Fruit fly (Drosophila melanogaster) whole organism, embryonic: ENCODE data around the gene CG5850.

Experiments used
- Bgb ChIP-seq: fragments of 200-800 bp; sonication (Bioruptor generic); IDR thresholded peaks from 2 replicates; pipeline ENCODE4 v1.3.6; 2022; ENCODE audit warnings: missing biosample characterization, missing genetic modification characterization; ENCODE audit not compliant: partially characterized antibody
- CG10209 ChIP-seq: fragments of 200-800 bp; sonication (Bioruptor generic); optimal IDR thresholded peaks from 3 replicates; lab custom pipeline; 2017; ENCODE audit warnings: missing biosample characterization, mild to moderate bottlenecking, missing genetic modification characterization, missing genetic modification reagents
- CG10565 ChIP-seq: fragments of 200-800 bp; sonication (Bioruptor generic); optimal IDR thresholded peaks from 3 replicates; lab custom pipeline; 2016; ENCODE audit warnings: missing biosample characterization, mild to moderate bottlenecking, missing genetic modification characterization
- CG12391 ChIP-seq: fragments of 200-800 bp; sonication (Bioruptor generic); optimal IDR thresholded peaks from 3 replicates; lab custom pipeline; 2018; ENCODE audit warnings: missing biosample characterization, mild to moderate bottlenecking, missing genetic modification characterization, moderate library complexity
- CG15073 ChIP-seq: fragments of 200-800 bp; sonication (Bioruptor generic); optimal IDR thresholded peaks from 2 replicates; lab custom pipeline; 2016; ENCODE audit warnings: missing biosample characterization, missing genetic modification characterization
- CG1529 ChIP-seq: fragments of 200-800 bp; sonication (Bioruptor generic); optimal IDR thresholded peaks from 3 replicates; lab custom pipeline; 2018; ENCODE audit warnings: missing biosample characterization, missing genetic modification characterization
- CG15514 ChIP-seq: fragments of 200-800 bp; sonication (Bioruptor generic); optimal IDR thresholded peaks from 3 replicates; lab custom pipeline; 2017; ENCODE audit warnings: missing biosample characterization, missing genetic modification characterization, mild to moderate bottlenecking, moderate library complexity, missing genetic modification reagents
- CG15601 ChIP-seq: fragments of 200-800 bp; sonication (Bioruptor generic); optimal IDR thresholded peaks from 3 replicates; lab custom pipeline; 2019; ENCODE audit warnings: missing biosample characterization, mild to moderate bottlenecking, missing genetic modification characterization, moderate library complexity
- CG18476 ChIP-seq: fragments of 200-800 bp; sonication (Bioruptor generic); optimal IDR thresholded peaks from 2 replicates; lab custom pipeline; 2016; ENCODE audit warnings: missing biosample characterization, mild to moderate bottlenecking, missing genetic modification characterization
- CG18764 ChIP-seq: fragments of 200-800 bp; sonication (Bioruptor generic); optimal IDR thresholded peaks from 3 replicates; lab custom pipeline; 2016; ENCODE audit warnings: missing biosample characterization, missing genetic modification characterization
- CG3065 ChIP-seq: fragments of 200-800 bp; sonication (Bioruptor generic); optimal IDR thresholded peaks from 2 replicates; lab custom pipeline; 2016; ENCODE audit warnings: missing biosample characterization, missing genetic modification characterization
- CG32772 ChIP-seq: fragments of 200-800 bp; sonication (Bioruptor generic); IDR thresholded peaks from 2 replicates; pipeline ENCODE4 v1.3.6; 2022; ENCODE audit warnings: missing biosample characterization, missing genetic modification characterization
- CG33213 ChIP-seq: fragments of 200-800 bp; sonication (Bioruptor generic); optimal IDR thresholded peaks from 3 replicates; lab custom pipeline; 2016; ENCODE audit warnings: missing biosample characterization, missing genetic modification characterization
- CG3407 ChIP-seq: fragments of 200-800 bp; sonication (Bioruptor generic); optimal IDR thresholded peaks from 2 replicates; lab custom pipeline; 2018; ENCODE audit warnings: missing biosample characterization, mild to moderate bottlenecking, missing genetic modification characterization
- CG42726 ChIP-seq: fragments of 200-800 bp; sonication (Bioruptor generic); IDR thresholded peaks from 2 replicates; pipeline ENCODE4 v1.3.6; 2022; ENCODE audit warnings: missing biosample characterization, missing genetic modification characterization; ENCODE audit not compliant: partially characterized antibody
- CG4360 ChIP-seq: fragments of 200-800 bp; sonication (Bioruptor generic); IDR thresholded peaks from 2 replicates; pipeline ENCODE4 v1.3.6; 2022; ENCODE audit warnings: missing biosample characterization, missing genetic modification characterization
- CG4854 ChIP-seq: fragments of 200-800 bp; sonication (Bioruptor generic); optimal IDR thresholded peaks from 2 replicates; lab custom pipeline; 2016; ENCODE audit warnings: missing biosample characterization, missing genetic modification characterization, inconsistent platforms
- CG5245 ChIP-seq: fragments of 200-800 bp; sonication (Bioruptor generic); optimal IDR thresholded peaks from 3 replicates; lab custom pipeline; 2016; ENCODE audit warnings: missing biosample characterization, missing genetic modification characterization
- CG6813 ChIP-seq: fragments of 200-800 bp; sonication (Bioruptor generic); optimal IDR thresholded peaks from 2 replicates; lab custom pipeline; 2017; ENCODE audit warnings: missing biosample characterization, missing genetic modification characterization, mild to moderate bottlenecking, moderate library complexity, missing genetic modification reagents
- CG7372 ChIP-seq: fragments of 200-800 bp; sonication (Bioruptor generic); IDR thresholded peaks from 2 replicates; pipeline ENCODE4 v1.3.6; 2022; ENCODE audit warnings: missing biosample characterization, missing genetic modification characterization
- CG7745 ChIP-seq: fragments of 200-800 bp; sonication (Bioruptor generic); optimal IDR thresholded peaks from 2 replicates; lab custom pipeline; 2018; ENCODE audit warnings: missing biosample characterization, mild to moderate bottlenecking, missing genetic modification characterization, moderate library complexity
- CG7839 ChIP-seq: fragments of 200-800 bp; sonication (Bioruptor generic); optimal IDR thresholded peaks from 3 replicates; lab custom pipeline; 2018; ENCODE audit warnings: missing biosample characterization, mild to moderate bottlenecking, missing genetic modification characterization, moderate library complexity
- CG8765 ChIP-seq: fragments of 200-800 bp; sonication (Bioruptor generic); IDR thresholded peaks from 2 replicates; pipeline ENCODE4 v1.3.6; 2022; ENCODE audit warnings: missing biosample characterization, missing genetic modification characterization
- Dip2 ChIP-seq: fragments of 200-800 bp; sonication (Bioruptor generic); IDR thresholded peaks from 2 replicates; pipeline ENCODE4 v1.3.6; 2022; ENCODE audit warnings: missing biosample characterization, missing genetic modification characterization
- Dip3 ChIP-seq: fragments of 200-800 bp; sonication (Bioruptor generic); optimal IDR thresholded peaks from 3 replicates; lab custom pipeline; 2016; ENCODE audit warnings: missing biosample characterization, missing genetic modification characterization
- E2f2 ChIP-seq: fragments of 200-800 bp; sonication (Bioruptor generic); IDR thresholded peaks from 2 replicates; pipeline ENCODE4 v1.3.6; 2022; ENCODE audit warnings: missing biosample characterization, missing genetic modification characterization
- Ets65A ChIP-seq: fragments of 200-800 bp; sonication (Bioruptor generic); peaks from one replicate; lab custom pipeline; 2016; ENCODE audit warnings: missing biosample characterization, missing genetic modification characterization
- Hand ChIP-seq: fragments of 200-800 bp; sonication (Bioruptor generic); optimal IDR thresholded peaks from 2 replicates; lab custom pipeline; 2017; ENCODE audit warnings: mild to moderate bottlenecking, missing biosample characterization, missing genetic modification reagents, missing genetic modification characterization
- Med ChIP-seq: fragments of 200-800 bp; sonication (Bioruptor generic); peaks from one replicate; lab custom pipeline; 2016; ENCODE audit warnings: missing biosample characterization, missing genetic modification characterization, mild to moderate bottlenecking, inconsistent platforms, moderate library complexity
- Nf-YC ChIP-seq: fragments of 200-800 bp; optimal IDR thresholded peaks from 3 replicates; lab custom pipeline; 2019; ENCODE audit warnings: missing biosample characterization, mild to moderate bottlenecking, missing genetic modification characterization, moderate library complexity
- Opbp ChIP-seq: fragments of 200-800 bp; sonication (Bioruptor generic); IDR thresholded peaks from 3 replicates; pipeline ENCODE4 v1.3.6; 2022; ENCODE audit warnings: missing biosample characterization, missing genetic modification characterization; ENCODE audit not compliant: partially characterized antibody
- Sox100B ChIP-seq: fragments of 200-800 bp; sonication (Bioruptor generic); optimal IDR thresholded peaks from 3 replicates; lab custom pipeline; 2018; ENCODE audit warnings: missing biosample characterization, mild to moderate bottlenecking, missing genetic modification characterization
- Vsx1 ChIP-seq: fragments of 200-800 bp; sonication (Bioruptor generic); optimal IDR thresholded peaks from 2 replicates; lab custom pipeline; 2017; ENCODE audit warnings: missing biosample characterization, mild to moderate bottlenecking, missing genetic modification characterization, missing genetic modification reagents
- al ChIP-seq: fragments of 200-800 bp; sonication (Bioruptor generic); IDR thresholded peaks from 2 replicates; pipeline ENCODE4 v1.3.6; 2022; ENCODE audit warnings: missing biosample characterization, missing genetic modification characterization
- ato ChIP-seq: fragments of 200-800 bp; sonication (Bioruptor generic); IDR thresholded peaks from 2 replicates; pipeline ENCODE4 v1.3.6; 2022; ENCODE audit warnings: missing biosample characterization, missing genetic modification characterization; ENCODE audit not compliant: partially characterized antibody
- da ChIP-seq: fragments of 200-800 bp; sonication (Bioruptor generic); optimal IDR thresholded peaks from 2 replicates; lab custom pipeline; 2016; ENCODE audit warnings: missing biosample characterization, missing genetic modification characterization
- gsb-n ChIP-seq: fragments of 200-800 bp; sonication (Bioruptor generic); optimal IDR thresholded peaks from 3 replicates; lab custom pipeline; 2018; ENCODE audit warnings: missing biosample characterization, mild to moderate bottlenecking, missing genetic modification characterization
- gt ChIP-seq: fragments of 200-800 bp; sonication (Bioruptor generic); IDR thresholded peaks from 2 replicates; pipeline ENCODE4 v1.3.6; 2022; ENCODE audit warnings: missing biosample characterization, missing genetic modification characterization
- hb ChIP-seq: fragments of 200-800 bp; sonication (Bioruptor generic); IDR thresholded peaks from 3 replicates; pipeline ENCODE4 v1.3.6; 2022; ENCODE audit warnings: missing biosample characterization, missing genetic modification characterization; ENCODE audit not compliant: partially characterized antibody
- hbn ChIP-seq: fragments of 200-800 bp; sonication (Bioruptor generic); IDR thresholded peaks from 2 replicates; pipeline ENCODE4 v1.3.6; 2022; ENCODE audit warnings: missing biosample characterization, missing genetic modification characterization; ENCODE audit not compliant: partially characterized antibody
- klu ChIP-seq: fragments of 200-800 bp; sonication (Bioruptor generic); IDR thresholded peaks from 2 replicates; pipeline ENCODE4 v1.3.6; 2022; ENCODE audit warnings: missing biosample characterization, missing genetic modification characterization
- lov ChIP-seq, 2 experiments: fragments of 200-800 bp in 1 of 2; fragments of >200 bp in 1 of 2; sonication (Bioruptor generic) in 1 of 2; IDR thresholded peaks in 1 of 2; optimal IDR thresholded peaks in 1 of 2; 2 replicates in 1 of 2; 3 replicates in 1 of 2; pipeline versions ENCODE4 v1.3.6 to Lab custom; 2017 to 2022; ENCODE audit warnings: missing biosample characterization in 1 of 2, missing genetic modification characterization in 1 of 2
- pb ChIP-seq: fragments of 200-800 bp; sonication (Bioruptor generic); optimal IDR thresholded peaks from 3 replicates; lab custom pipeline; 2016; ENCODE audit warnings: missing biosample characterization, missing genetic modification characterization
- peb ChIP-seq: fragments of 200-800 bp; sonication (Bioruptor generic); IDR thresholded peaks from 2 replicates; pipeline ENCODE4 v1.3.6; 2022; ENCODE audit warnings: missing biosample characterization, missing genetic modification characterization
- rib ChIP-seq: fragments of 200-800 bp; sonication (Bioruptor generic); IDR thresholded peaks from 2 replicates; pipeline ENCODE4 v1.3.6; 2022; ENCODE audit warnings: missing biosample characterization, missing genetic modification characterization
- sens ChIP-seq: fragments of 200-800 bp; sonication (Bioruptor generic); peaks from one replicate; lab custom pipeline; 2016; ENCODE audit warnings: missing biosample characterization, missing genetic modification characterization
- slp2 ChIP-seq: fragments of 200-800 bp; sonication (Bioruptor generic); optimal IDR thresholded peaks from 2 replicates; lab custom pipeline; 2016; ENCODE audit warnings: missing biosample characterization, missing genetic modification characterization
- tin ChIP-seq: fragments of 200-800 bp; sonication (Bioruptor generic); optimal IDR thresholded peaks from 3 replicates; lab custom pipeline; 2016; ENCODE audit warnings: missing biosample characterization, missing genetic modification characterization
- unc-4 ChIP-seq: fragments of 200-800 bp; sonication (Bioruptor generic); IDR thresholded peaks from 2 replicates; pipeline ENCODE4 v1.3.6; 2022; ENCODE audit warnings: missing biosample characterization, missing genetic modification characterization; ENCODE audit not compliant: partially characterized antibody

Gene CG5850

DNA sequence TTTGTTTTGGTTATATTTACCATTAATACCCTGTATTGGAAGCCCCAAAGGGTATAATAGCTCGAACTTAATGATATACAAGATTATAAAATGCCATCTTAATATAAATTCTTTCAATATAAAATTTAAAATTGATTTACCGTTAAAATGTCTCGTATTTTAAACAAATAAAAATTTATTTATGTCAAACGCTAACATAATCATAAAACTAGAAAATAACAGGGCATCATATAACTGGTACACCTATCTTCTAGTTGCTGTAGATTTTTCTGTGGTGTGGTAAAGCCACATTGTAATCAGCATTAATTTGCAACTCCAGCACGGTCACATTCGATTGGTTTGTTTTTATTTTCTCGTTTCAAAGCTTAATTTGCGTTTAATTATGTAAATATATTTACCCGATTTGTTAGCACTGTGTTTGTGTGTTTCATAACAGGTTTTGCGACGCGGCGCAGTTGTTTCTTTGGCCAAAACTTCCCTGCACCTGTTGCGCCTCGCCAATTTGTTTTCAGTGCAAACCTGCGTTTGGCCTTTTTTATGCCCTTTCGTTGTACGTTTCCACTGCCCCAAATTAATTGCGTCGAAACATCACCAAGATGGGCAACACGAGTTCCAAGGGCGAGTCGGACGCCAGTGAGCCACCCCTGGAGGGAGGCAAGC lies 6.6 kb downstream of the CG5850 start, which contains the start of the genes CG4658 and CG5846 (continued):
- peak; percentile 69 for TF ChIP-seq gt (GFP tag; lab: Robert Waterston, UW)
- TF ChIP-seq rib (GFP tag; lab: Robert Waterston, UW): peak; percentile 86
- TF ChIP-seq CG15073 (GFP tag; lab: Kevin White, UChicago): peak; percentile 77
- TF ChIP-seq CG18476 (GFP tag; lab: Kevin White, UChicago): peak; percentile 90
- TF ChIP-seq gsb-n: peak; percentile 97
- no peak for TF ChIP-seq Bgb (GFP tag; lab: Robert Waterston, UW)
- peak; percentile 92 for TF ChIP-seq tin (GFP tag; lab: Kevin White, UChicago)
- TF ChIP-seq CG7839 (tag; lab: Kevin White, UChicago): peak; percentile 96
- peak; percentile 69 for TF ChIP-seq CG7745
- peak; percentile 75 for TF ChIP-seq CG4854 (GFP tag; lab: Kevin White, UChicago)
- TF ChIP-seq CG33213 (GFP tag; lab: Kevin White, UChicago): peak; percentile 42
- peak; percentile 88 for TF ChIP-seq Med
- peak; percentile 77 for TF ChIP-seq CG8765 (GFP tag; lab: Robert Waterston, UW)
- no peak for TF ChIP-seq hbn (GFP tag; lab: Robert Waterston, UW)
- peak; percentile 93 for TF ChIP-seq al
- TF ChIP-seq Hand (GFP tag; lab: Kevin White, UChicago): peak; percentile 79
- TF ChIP-seq Sox100B: peak; percentile 91
- TF ChIP-seq CG10209 (GFP tag; lab: Kevin White, UChicago): peak; percentile 94
- TF ChIP-seq CG5245 (GFP tag; lab: Kevin White, UChicago): peak; percentile 86
- no peak for TF ChIP-seq pb (GFP tag; lab: Kevin White, UChicago)
- TF ChIP-seq CG15514 (GFP tag; lab: Kevin White, UChicago): peak; percentile 82
- peak; percentile 82 for TF ChIP-seq da (GFP tag; lab: Kevin White, UChicago)
- TF ChIP-seq Ets65A: peak; percentile 89
- TF ChIP-seq lov (optimal IDR thresholded peaks at IDR 0.05; lab: Kevin White, UChicago): no peak
- TF ChIP-seq lov (GFP tag; IDR thresholded peaks at IDR 0.05; lab: Robert Waterston, UW): peak; percentile 86
- no peak for TF ChIP-seq ato (GFP tag; lab: Robert Waterston, UW)
- peak; percentile 81 for TF ChIP-seq Nf-YC (tag; lab: Kevin White, UChicago)
- peak; percentile 38; the same call in 1 of the 2 replicates for TF ChIP-seq CG4360 (GFP tag; lab: Robert Waterston, UW)
- TF ChIP-seq klu (GFP tag; lab: Robert Waterston, UW): peak; percentile 87
- peak; percentile 81 for TF ChIP-seq E2f2 (GFP tag; lab: Robert Waterston, UW)
- TF ChIP-seq Dip2: peak; percentile 50
- no peak for TF ChIP-seq hb (GFP tag; lab: Robert Waterston, UW)
- peak; percentile 95 for TF ChIP-seq peb (GFP tag; lab: Robert Waterston, UW)
- TF ChIP-seq CG10565 (GFP tag; lab: Kevin White, UChicago): peak; percentile 52
- TF ChIP-seq CG32772 (GFP tag; lab: Robert Waterston, UW): peak; percentile 97
- TF ChIP-seq CG1529: peak; percentile 79
- TF ChIP-seq CG7372 (GFP tag; lab: Robert Waterston, UW): peak; percentile 81
- TF ChIP-seq CG12391: peak; percentile 98
- peak; percentile 83 for TF ChIP-seq Vsx1 (GFP tag; lab: Kevin White, UChicago)
- TF ChIP-seq CG6813 (GFP tag; lab: Kevin White, UChicago): peak; percentile 79
- no peak for TF ChIP-seq unc-4
- TF ChIP-seq Dip3: peak; percentile 78
- peak; percentile 86 for TF ChIP-seq CG3407 (GFP tag; lab: Kevin White, UChicago)
- no peak for TF ChIP-seq CG42726 (GFP tag; lab: Robert Waterston, UW)
- peak; percentile 97 for TF ChIP-seq sens
- TF ChIP-seq CG15601 (tag; lab: Kevin White, UChicago): peak; percentile 91
- peak; percentile 93 for TF ChIP-seq CG18764 (GFP tag; lab: Kevin White, UChicago)
- peak; percentile 89 for TF ChIP-seq CG3065 (GFP tag; lab: Kevin White, UChicago)
- peak; percentile 73 for TF ChIP-seq slp2 (GFP tag; lab: Kevin White, UChicago)
- TF ChIP-seq Opbp (GFP tag; lab: Robert Waterston, UW): no peak
